Worm (Caenorhabditis elegans) whole organism, midembryonic: Measurements from ENCODE around the gene W06B4.1.

Experiments
- cog-1 ChIP-seq: sonication (generic microtip); optimal IDR thresholded peaks from 2 replicates; lab custom pipeline; 2016; ENCODE audit warnings: missing genetic modification characterization, missing compliant biosample characterization
- flt-1 ChIP-seq: fragments of 200-800 bp; sonication (Bioruptor generic); IDR thresholded peaks from 2 replicates; pipeline ENCODE4 v1.3.6; 2022; ENCODE audit warnings: missing genetic modification characterization, missing compliant biosample characterization
- klf-2 ChIP-seq: fragments of 200-800 bp; sonication (Bioruptor generic); conservative IDR thresholded peaks from 2 replicates; pipeline ENCODE4 v1.3.6; 2022; ENCODE audit warnings: missing genetic modification reagents, missing genetic modification characterization, missing compliant biosample characterization
- med-1 ChIP-seq: sonication (generic microtip); optimal IDR thresholded peaks from 2 replicates; lab custom pipeline; 2017; ENCODE audit warnings: missing genetic modification characterization, mild to moderate bottlenecking, missing compliant biosample characterization, antibody characterized with exemption, missing genetic modification reagents; ENCODE audit not compliant: insufficient read depth
- tab-1 ChIP-seq: fragments of 200-800 bp; sonication (Bioruptor generic); IDR thresholded peaks from 2 replicates; pipeline ENCODE4 v1.3.6; 2022; ENCODE audit warnings: missing genetic modification characterization, missing compliant biosample characterization
- ztf-23 ChIP-seq: fragments of 200-800 bp; sonication (Bioruptor generic); IDR thresholded peaks from 2 replicates; pipeline ENCODE4 v1.3.6; 2022; ENCODE audit warnings: missing genetic modification reagents, missing genetic modification characterization, missing compliant biosample characterization
- ztf-29 ChIP-seq: fragments of 200-800 bp; sonication (Bioruptor generic); IDR thresholded peaks from 2 replicates; pipeline ENCODE4 v1.3.6; 2022; ENCODE audit warnings: missing genetic modification reagents, missing genetic modification characterization, missing compliant biosample characterization

DNA sequence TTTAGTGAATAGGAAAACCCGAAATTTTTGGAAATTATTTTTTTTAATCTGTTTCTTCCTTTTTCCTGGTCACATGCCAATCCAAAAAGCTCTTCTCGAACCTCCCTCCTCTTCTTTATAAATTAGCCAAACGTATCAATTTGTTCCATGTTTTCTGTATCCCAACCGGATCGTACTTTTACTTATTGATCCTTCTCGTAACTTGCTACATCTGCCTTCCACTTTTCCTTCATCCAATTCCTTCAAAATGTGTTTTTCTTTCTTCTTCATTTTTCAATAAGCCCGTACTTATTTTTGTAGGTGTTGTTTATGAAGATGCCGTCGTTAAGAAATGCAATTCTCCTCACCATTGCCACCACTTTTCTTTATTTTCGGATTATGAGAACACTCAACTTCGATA, 40.5 kb downstream of the W06B4.1 start, which contains the start of gene cyp-23A1:
- no peak for TF ChIP-seq ztf-29
- no peak for TF ChIP-seq flt-1 (GFP tag; lab: Robert Waterston, UW)
- TF ChIP-seq ztf-23 (GFP tag; lab: Robert Waterston, UW): no peak
- TF ChIP-seq med-1 (GFP tag; lab: Kevin White, UChicago): no peak
- TF ChIP-seq klf-2 (GFP tag; lab: Robert Waterston, UW): no peak
- TF ChIP-seq cog-1 (tag; lab: Kevin White, UChicago): no peak
- no peak for TF ChIP-seq tab-1 (GFP tag; lab: Robert Waterston, UW)
